Worm (Caenorhabditis elegans) whole organism, L3 larva: Measurements from ENCODE around the gene H04M03.3.

Experiments
- R02D3.7 ChIP-seq: fragments of 150-350 bp; optimal IDR thresholded peaks from 2 replicates; lab custom pipeline; 2014; ENCODE audit warnings: missing biosample characterization, missing genetic modification characterization
- ZK546.5 ChIP-seq: sonication (generic microtip); optimal IDR thresholded peaks from 2 replicates; lab custom pipeline; 2017; ENCODE audit warnings: missing biosample characterization, missing genetic modification characterization
- ceh-16 ChIP-seq: sonication (generic microtip); optimal IDR thresholded peaks from 2 replicates; lab custom pipeline; 2017; ENCODE audit warnings: missing biosample characterization, missing genetic modification characterization
- ceh-28 ChIP-seq: fragments of 150-350 bp; optimal IDR thresholded peaks from 2 replicates; lab custom pipeline; 2014; ENCODE audit warnings: missing biosample characterization, missing genetic modification reagents, missing genetic modification characterization
- ceh-82 ChIP-seq: fragments of 150-350 bp; optimal IDR thresholded peaks from 2 replicates; lab custom pipeline; 2014; ENCODE audit warnings: missing biosample characterization, missing genetic modification characterization
- ceh-9 ChIP-seq: sonication (generic microtip); optimal IDR thresholded peaks from 2 replicates; lab custom pipeline; 2018; ENCODE audit warnings: missing biosample characterization, missing genetic modification characterization
- daf-12 ChIP-seq: fragments of 150-350 bp; optimal IDR thresholded peaks from 2 replicates; lab custom pipeline; 2014; ENCODE audit warnings: missing biosample characterization, missing genetic modification reagents, missing genetic modification characterization
- egl-27 ChIP-seq: sonication (generic microtip); optimal IDR thresholded peaks from 4 replicates; lab custom pipeline; 2017; ENCODE audit warnings: missing biosample characterization, missing genetic modification reagents, missing genetic modification characterization
- egl-5 ChIP-seq: fragments of 150-350 bp; optimal IDR thresholded peaks from 2 replicates; lab custom pipeline; 2017; ENCODE audit warnings: missing biosample characterization, missing genetic modification reagents, missing genetic modification characterization, inconsistent platforms
- elt-3 ChIP-seq, 3 experiments: fragments of 150-350 bp in 1 of 3; sonication (generic microtip) in 2 of 3; optimal IDR thresholded peaks; 2 replicates in 2 of 3; 4 replicates in 1 of 3; lab custom pipeline; 2014 to 2017; ENCODE audit warnings: missing biosample characterization in 3 of 3, missing genetic modification characterization in 3 of 3
- fkh-10 ChIP-seq: sonication (generic microtip); optimal IDR thresholded peaks from 2 replicates; lab custom pipeline; 2017; ENCODE audit warnings: missing biosample characterization, missing genetic modification reagents, missing genetic modification characterization
- fkh-2 ChIP-seq: fragments of 150-350 bp; optimal IDR thresholded peaks from 2 replicates; lab custom pipeline; 2014; ENCODE audit warnings: missing biosample characterization, missing genetic modification reagents, missing genetic modification characterization
- fos-1 ChIP-seq: fragments of 150-350 bp; optimal IDR thresholded peaks from 2 replicates; lab custom pipeline; 2014; ENCODE audit warnings: missing biosample characterization, missing genetic modification characterization
- jun-1 ChIP-seq: fragments of 150-350 bp; optimal IDR thresholded peaks from 2 replicates; lab custom pipeline; 2014; ENCODE audit warnings: missing biosample characterization, missing genetic modification reagents, missing genetic modification characterization
- lin-15B ChIP-seq: fragments of 150-350 bp; optimal IDR thresholded peaks from 2 replicates; lab custom pipeline; 2014; ENCODE audit warnings: missing biosample characterization, missing genetic modification characterization
- lin-39 ChIP-seq: fragments of 150-350 bp; optimal IDR thresholded peaks from 2 replicates; lab custom pipeline; 2018; ENCODE audit warnings: missing biosample characterization, missing genetic modification reagents, missing genetic modification characterization
- mdl-1 ChIP-seq: fragments of 150-350 bp; optimal IDR thresholded peaks from 2 replicates; lab custom pipeline; 2014; ENCODE audit warnings: missing biosample characterization, missing genetic modification characterization
- mml-1 ChIP-seq: fragments of 150-350 bp; sonication (generic microtip); optimal IDR thresholded peaks from 3 replicates; lab custom pipeline; 2014; ENCODE audit warnings: missing biosample characterization, missing genetic modification characterization
- nfya-1 ChIP-seq: sonication (generic microtip); optimal IDR thresholded peaks from 2 replicates; lab custom pipeline; 2017; ENCODE audit warnings: missing genetic modification characterization, mild to moderate bottlenecking, missing compliant biosample characterization, antibody characterized with exemption, moderate library complexity; ENCODE audit not compliant: insufficient read depth
- nhr-11 ChIP-seq: fragments of 150-350 bp; optimal IDR thresholded peaks from 2 replicates; lab custom pipeline; 2014; ENCODE audit warnings: missing biosample characterization, missing genetic modification characterization
- nhr-12 ChIP-seq: fragments of 150-350 bp; optimal IDR thresholded peaks from 2 replicates; lab custom pipeline; 2014; ENCODE audit warnings: missing biosample characterization, missing genetic modification characterization
- nhr-23 ChIP-seq: fragments of 150-350 bp; optimal IDR thresholded peaks from 2 replicates; lab custom pipeline; 2014; ENCODE audit warnings: missing biosample characterization, missing genetic modification reagents, missing genetic modification characterization
- nhr-237 ChIP-seq: fragments of 150-350 bp; optimal IDR thresholded peaks from 2 replicates; lab custom pipeline; 2014; ENCODE audit warnings: missing biosample characterization, missing genetic modification characterization
- nhr-25 ChIP-seq: sonication (generic microtip); optimal IDR thresholded peaks from 2 replicates; lab custom pipeline; 2017; ENCODE audit warnings: missing biosample characterization, missing genetic modification characterization
- nhr-28 ChIP-seq: fragments of 150-350 bp; optimal IDR thresholded peaks from 2 replicates; lab custom pipeline; 2014; ENCODE audit warnings: missing biosample characterization, missing genetic modification characterization
- nhr-43 ChIP-seq: sonication (generic microtip); optimal IDR thresholded peaks from 2 replicates; lab custom pipeline; 2016; ENCODE audit warnings: mild to moderate bottlenecking, missing genetic modification characterization, missing compliant biosample characterization; ENCODE audit not compliant: poor library complexity, severe bottlenecking
- nhr-67 ChIP-seq: fragments of 150-350 bp; optimal IDR thresholded peaks from 2 replicates; lab custom pipeline; 2014; ENCODE audit warnings: missing biosample characterization, missing genetic modification characterization
- nhr-76 ChIP-seq: fragments of 150-350 bp; sonication (generic microtip); optimal IDR thresholded peaks from 5 replicates; lab custom pipeline; 2014; ENCODE audit warnings: missing biosample characterization, missing genetic modification characterization
- nhr-77 ChIP-seq: fragments of 150-350 bp; optimal IDR thresholded peaks from 2 replicates; lab custom pipeline; 2014; ENCODE audit warnings: missing biosample characterization, missing genetic modification characterization
- pha-4 ChIP-seq: fragments of 150-350 bp; optimal IDR thresholded peaks from 2 replicates; lab custom pipeline; 2014; ENCODE audit warnings: missing biosample characterization, missing genetic modification reagents, missing genetic modification characterization
- pqm-1 ChIP-seq: fragments of 150-350 bp; optimal IDR thresholded peaks from 2 replicates; lab custom pipeline; 2017; ENCODE audit warnings: missing biosample characterization, missing genetic modification characterization, inconsistent platforms
- sea-2 ChIP-seq: fragments of 150-350 bp; sonication (generic microtip); optimal IDR thresholded peaks from 4 replicates; lab custom pipeline; 2014; ENCODE audit warnings: missing biosample characterization, missing genetic modification reagents, missing genetic modification characterization
- snpc-4 ChIP-seq: fragments of 150-350 bp; optimal IDR thresholded peaks from 2 replicates; lab custom pipeline; 2014; ENCODE audit warnings: missing biosample characterization, missing genetic modification characterization
- tbx-2 ChIP-seq: sonication (generic microtip); optimal IDR thresholded peaks from 2 replicates; lab custom pipeline; 2016; ENCODE audit warnings: mild to moderate bottlenecking, missing genetic modification characterization, missing compliant biosample characterization
- unc-62 ChIP-seq: fragments of 150-350 bp; sonication (generic microtip); optimal IDR thresholded peaks from 4 replicates; lab custom pipeline; 2014; ENCODE audit warnings: missing biosample characterization, missing genetic modification reagents, missing genetic modification characterization
- zag-1 ChIP-seq: fragments of 150-350 bp; optimal IDR thresholded peaks from 2 replicates; lab custom pipeline; 2014; ENCODE audit warnings: missing biosample characterization, missing genetic modification characterization
- ztf-11 ChIP-seq: fragments of 150-350 bp; optimal IDR thresholded peaks from 2 replicates; lab custom pipeline; 2014; ENCODE audit warnings: missing biosample characterization, missing genetic modification characterization

The H04M03.3 gene

DNA sequence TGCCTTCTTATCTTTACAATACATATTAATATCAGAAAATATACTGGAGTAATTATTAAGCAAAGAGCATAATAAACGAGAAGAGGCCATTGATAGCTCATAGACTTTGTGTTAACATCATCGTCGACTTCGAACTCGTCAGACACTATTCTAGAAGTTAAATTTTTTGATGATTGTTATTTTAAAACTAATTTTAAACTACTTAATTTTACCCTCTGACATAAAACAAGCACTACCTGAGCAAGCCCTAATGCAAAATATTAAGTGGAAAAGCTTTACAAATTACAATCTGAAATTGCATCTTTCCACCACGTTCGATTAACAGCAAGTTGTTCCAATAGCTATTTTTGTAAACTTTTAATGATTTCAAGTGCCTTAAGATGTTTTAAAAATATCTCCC is 21.3 kb upstream of the H04M03.3 start, which contains the start of gene srv-17:
TSS of gene srv-17 (minus strand) at position 101 of the 400 bp plus-strand sequence.
- TF ChIP-seq nhr-67 (tag; lab: Kevin White, UChicago), result no peak
- TF ChIP-seq ztf-11 (tag; lab: Kevin White, UChicago), result no peak
- TF ChIP-seq ceh-28 (tag; lab: Kevin White, UChicago), result no peak
- no peak for TF ChIP-seq nhr-11
- no peak for TF ChIP-seq nhr-76 (tag; lab: Kevin White, UChicago)
- TF ChIP-seq lin-39 (tag; lab: Kevin White, UChicago), result no peak

DNA sequence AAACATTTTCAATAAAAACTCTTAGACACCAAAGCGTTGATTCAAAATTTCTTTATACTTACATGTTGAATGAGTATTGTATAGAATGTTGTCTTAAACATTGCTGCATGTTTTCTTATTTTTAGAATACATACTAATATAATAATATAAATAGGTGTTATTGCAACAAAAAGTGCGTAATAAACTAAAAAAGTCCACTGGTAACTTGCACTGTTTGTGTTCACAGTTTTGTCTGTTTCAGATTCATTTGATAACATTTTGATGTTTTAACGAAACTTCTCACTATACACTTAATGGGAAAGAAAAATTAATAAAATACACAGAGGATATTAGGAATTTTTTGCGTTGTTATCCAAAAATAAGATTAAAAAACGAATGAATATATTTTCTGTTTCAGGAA is 17.5 kb upstream of the H04M03.3 start, which contains the start of gene srv-19:
TSS of gene srv-19 (minus strand) at position 101 of the 400 bp plus-strand sequence.
- TF ChIP-seq zag-1 (tag; lab: Kevin White, UChicago) (no peak), unc-62 (GFP tag; lab: Kevin White, UChicago) (no peak), jun-1 (tag; lab: Kevin White, UChicago) (no peak), fos-1 (no peak), nhr-77 (no peak), nhr-237 (tag; lab: Kevin White, UChicago) (no peak), nhr-23 (no peak), nhr-12 (tag; lab: Kevin White, UChicago) (no peak), nhr-25 (no peak)

DNA sequence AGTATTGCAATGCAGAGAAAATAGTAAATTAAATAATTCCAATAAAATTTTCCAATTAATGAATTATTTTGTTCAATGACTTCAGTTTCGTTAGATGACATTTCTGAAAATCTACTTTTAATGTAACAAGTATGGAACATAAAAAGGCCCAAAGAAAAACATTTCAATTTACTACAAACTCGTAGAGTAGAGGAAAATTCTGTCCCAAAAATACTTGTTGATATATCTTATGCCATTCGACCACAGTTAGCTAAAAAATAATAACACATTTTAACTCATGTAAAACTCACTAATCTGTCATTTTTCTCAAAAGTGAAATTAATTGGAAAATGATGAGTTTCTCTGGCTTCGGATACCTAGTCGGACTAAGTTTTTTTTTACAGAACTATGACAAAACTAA is 14.1 kb upstream of the H04M03.3 start, which contains the start of gene srv-21:
TSS of gene srv-21 (minus strand) at position 101 of the 400 bp plus-strand sequence.
- TF ChIP-seq nhr-28, result no peak
- TF ChIP-seq pha-4 (tag; lab: Kevin White, UChicago), result no peak
- TF ChIP-seq zag-1 (tag; lab: Kevin White, UChicago), result no peak
- no peak for TF ChIP-seq fos-1
- no peak for TF ChIP-seq mml-1 (tag; lab: Kevin White, UChicago)
- no peak for TF ChIP-seq pqm-1 (tag; lab: Kevin White, UChicago)
- no peak for TF ChIP-seq fkh-2 (tag; lab: Kevin White, UChicago)
- TF ChIP-seq lin-39 (tag; lab: Kevin White, UChicago), result no peak
- no peak for TF ChIP-seq daf-12 (tag; lab: Kevin White, UChicago)
- TF ChIP-seq ztf-11 (tag; lab: Kevin White, UChicago), result no peak
- no peak for TF ChIP-seq elt-3 (tag; optimal IDR thresholded peaks at IDR 0.05; lab: Kevin White, UChicago)
- no peak for TF ChIP-seq fkh-10 (GFP tag; lab: Kevin White, UChicago)
- no peak for TF ChIP-seq ceh-16
- no peak for TF ChIP-seq nhr-76 (tag; lab: Kevin White, UChicago)
- no peak for TF ChIP-seq ceh-82 (tag; lab: Kevin White, UChicago)
- TF ChIP-seq snpc-4, result no peak

DNA sequence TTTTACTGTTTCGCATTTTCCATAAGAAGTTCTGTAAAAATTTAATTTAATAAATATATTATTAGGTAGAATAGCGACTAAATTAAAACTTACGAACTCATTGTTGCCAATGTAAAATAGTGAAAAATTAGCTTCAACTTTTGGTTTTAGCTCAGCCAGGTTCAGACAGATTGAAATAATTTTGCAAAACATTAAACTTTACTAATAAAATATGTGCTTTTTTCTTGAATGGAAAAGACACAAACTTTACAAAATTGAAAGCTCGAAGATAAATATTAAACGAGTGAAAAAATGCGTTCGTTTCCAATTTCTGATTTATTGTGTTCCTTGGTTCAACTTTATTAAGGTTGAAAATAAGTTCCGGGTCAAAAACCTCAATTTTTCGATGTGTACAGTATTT is 11.5 kb upstream of the H04M03.3 start, which contains the start of gene srv-22:
TSS of gene srv-22 (minus strand) at position 101 of the 400 bp plus-strand sequence.
- TF ChIP-seq nhr-43 (tag; lab: Kevin White, UChicago) (no peak), unc-62 (GFP tag; lab: Kevin White, UChicago) (no peak), nhr-23 (no peak), nhr-77 (no peak), pqm-1 (tag; lab: Kevin White, UChicago) (no peak), nfya-1 (tag; lab: Kevin White, UChicago) (no peak), tbx-2 (no peak), fos-1 (no peak), R02D3.7 (tag; lab: Kevin White, UChicago) (no peak), lin-15B (tag; lab: Kevin White, UChicago) (no peak), nhr-25 (no peak), lin-39 (tag; lab: Kevin White, UChicago) (no peak), nhr-67 (tag; lab: Kevin White, UChicago) (no peak), pha-4 (tag; lab: Kevin White, UChicago) (no peak), sea-2 (GFP tag; lab: Kevin White, UChicago) (no peak), egl-27 (tag; lab: Kevin White, UChicago) (no peak), ZK546.5 (tag; lab: Kevin White, UChicago) (no peak)

DNA sequence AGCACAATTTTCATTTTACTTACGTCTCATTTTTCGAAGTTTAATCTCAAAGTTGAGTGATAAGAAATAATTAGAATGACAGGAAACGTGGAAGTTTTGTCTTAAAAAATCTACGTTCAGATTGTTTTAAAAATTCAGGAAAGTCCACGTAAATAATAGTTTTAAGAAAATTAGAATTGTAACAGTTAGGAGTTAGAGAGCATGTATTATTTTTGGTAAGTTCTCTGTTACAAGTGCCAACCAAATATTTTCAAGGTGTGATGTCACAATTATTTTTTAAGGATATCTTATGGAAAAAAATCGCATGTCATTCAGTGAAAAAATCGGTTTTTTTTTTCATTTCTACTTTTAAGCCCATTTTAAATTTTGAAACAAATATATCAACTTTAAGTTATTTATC is 6.9 kb upstream of the H04M03.3 start, which contains the start of gene H04M03.11:
TSS of gene H04M03.11 (minus strand) at position 101 of the 400 bp plus-strand sequence.
- no peak for TF ChIP-seq ztf-11 (tag; lab: Kevin White, UChicago)
- TF ChIP-seq sea-2 (GFP tag; lab: Kevin White, UChicago), result no peak
- TF ChIP-seq egl-5 (tag; lab: Kevin White, UChicago), result no peak
- TF ChIP-seq nhr-23, result no peak
- no peak for TF ChIP-seq lin-39 (tag; lab: Kevin White, UChicago)
- TF ChIP-seq nhr-77, result no peak
- no peak for TF ChIP-seq nhr-25
- no peak for TF ChIP-seq nhr-67 (tag; lab: Kevin White, UChicago)
- TF ChIP-seq mdl-1 (tag; lab: Kevin White, UChicago), result no peak
- no peak for TF ChIP-seq ceh-9 (tag; lab: Kevin White, UChicago)
- TF ChIP-seq R02D3.7 (tag; lab: Kevin White, UChicago), result no peak
